Fruit fly (Drosophila melanogaster) whole organism, adult: ENCODE measurements around the gene Gpdh1.

Experiments used
- CG11617 ChIP-seq: fragments of 200-800 bp; sonication (Bioruptor generic); optimal IDR thresholded peaks from 2 replicates; lab custom pipeline; 2017; ENCODE audit warnings: mild to moderate bottlenecking, missing biosample characterization, missing genetic modification reagents, missing genetic modification characterization
- CG12768 ChIP-seq: fragments of 200-800 bp; sonication (Bioruptor generic); optimal IDR thresholded peaks from 2 replicates; lab custom pipeline; 2017; ENCODE audit warnings: missing biosample characterization, missing genetic modification characterization, mild to moderate bottlenecking, moderate library complexity, missing genetic modification reagents
- CG14711 ChIP-seq: fragments of 200-800 bp; sonication (Bioruptor generic); optimal IDR thresholded peaks from 2 replicates; lab custom pipeline; 2018; ENCODE audit warnings: missing biosample characterization, mild to moderate bottlenecking, missing genetic modification characterization, moderate library complexity
- CG1620 ChIP-seq: fragments of 200-800 bp; sonication (Bioruptor generic); optimal IDR thresholded peaks from 2 replicates; lab custom pipeline; 2016; ENCODE audit warnings: missing biosample characterization, missing genetic modification characterization
- CG33017 ChIP-seq: fragments of 200-800 bp; sonication (Bioruptor generic); optimal IDR thresholded peaks from 2 replicates; lab custom pipeline; 2018; ENCODE audit warnings: missing biosample characterization, mild to moderate bottlenecking, missing genetic modification characterization, moderate library complexity
- CG5204 ChIP-seq: fragments of 200-800 bp; sonication (Bioruptor generic); optimal IDR thresholded peaks from 2 replicates; lab custom pipeline; 2016; ENCODE audit warnings: missing biosample characterization, missing genetic modification characterization
- CG7045 ChIP-seq: fragments of 200-800 bp; sonication (Bioruptor generic); optimal IDR thresholded peaks from 2 replicates; lab custom pipeline; 2017; ENCODE audit warnings: missing biosample characterization, mild to moderate bottlenecking, missing genetic modification characterization
- CG7101 ChIP-seq: fragments of 200-800 bp; sonication (Bioruptor generic); optimal IDR thresholded peaks from 2 replicates; lab custom pipeline; 2018; ENCODE audit warnings: missing biosample characterization, mild to moderate bottlenecking, missing genetic modification characterization, moderate library complexity
- Clk ChIP-seq: fragments of 200-800 bp; sonication (Bioruptor generic); optimal IDR thresholded peaks from 2 replicates; lab custom pipeline; 2017; ENCODE audit warnings: missing biosample characterization, missing genetic modification characterization
- Crg-1 ChIP-seq: fragments of 200-800 bp; sonication (Bioruptor generic); optimal IDR thresholded peaks from 2 replicates; lab custom pipeline; 2016; ENCODE audit warnings: missing biosample characterization, missing genetic modification characterization
- Hr96 ChIP-seq: fragments of 200-800 bp; sonication (Bioruptor generic); optimal IDR thresholded peaks from 2 replicates; lab custom pipeline; 2016; ENCODE audit warnings: missing biosample characterization, missing genetic modification characterization
- Mnt ChIP-seq: fragments of 200-800 bp; sonication (Bioruptor generic); optimal IDR thresholded peaks from 2 replicates; lab custom pipeline; 2016; ENCODE audit warnings: missing biosample characterization, mild to moderate bottlenecking, missing genetic modification characterization
- bab1 ChIP-seq: fragments of 200-800 bp; sonication (Bioruptor generic); optimal IDR thresholded peaks from 3 replicates; lab custom pipeline; 2019; ENCODE audit warnings: missing biosample characterization, mild to moderate bottlenecking, missing genetic modification characterization, moderate library complexity
- cic ChIP-seq: fragments of 200-800 bp; sonication (Bioruptor generic); optimal IDR thresholded peaks from 2 replicates; lab custom pipeline; 2017; ENCODE audit warnings: missing biosample characterization, mild to moderate bottlenecking, missing genetic modification characterization, moderate library complexity
- cnc ChIP-seq, 2 experiments: fragments of >200 bp; optimal IDR thresholded peaks; 2 replicates each; lab custom pipeline; 2017
- kay ChIP-seq: fragments of 200-800 bp; sonication (Bioruptor generic); peaks from one replicate; lab custom pipeline; 2016; ENCODE audit warnings: missing biosample characterization, missing genetic modification characterization, borderline replicate concordance
- ovo ChIP-seq: fragments of 200-800 bp; sonication (Bioruptor generic); optimal IDR thresholded peaks from 2 replicates; lab custom pipeline; 2016; ENCODE audit warnings: missing biosample characterization, missing genetic modification characterization
- pad ChIP-seq: fragments of 200-800 bp; sonication (Bioruptor generic); optimal IDR thresholded peaks from 3 replicates; lab custom pipeline; 2017; ENCODE audit warnings: missing biosample characterization, missing genetic modification characterization, mild to moderate bottlenecking, moderate library complexity, missing genetic modification reagents
- tj ChIP-seq: fragments of 200-800 bp; sonication (Bioruptor generic); optimal IDR thresholded peaks from 3 replicates; lab custom pipeline; 2017; ENCODE audit warnings: missing biosample characterization, mild to moderate bottlenecking, missing genetic modification characterization, moderate library complexity
- toe ChIP-seq: fragments of 200-800 bp; sonication (Bioruptor generic); optimal IDR thresholded peaks from 2 replicates; lab custom pipeline; 2016; ENCODE audit warnings: missing biosample characterization, missing genetic modification characterization

The Gpdh1 gene

DNA sequence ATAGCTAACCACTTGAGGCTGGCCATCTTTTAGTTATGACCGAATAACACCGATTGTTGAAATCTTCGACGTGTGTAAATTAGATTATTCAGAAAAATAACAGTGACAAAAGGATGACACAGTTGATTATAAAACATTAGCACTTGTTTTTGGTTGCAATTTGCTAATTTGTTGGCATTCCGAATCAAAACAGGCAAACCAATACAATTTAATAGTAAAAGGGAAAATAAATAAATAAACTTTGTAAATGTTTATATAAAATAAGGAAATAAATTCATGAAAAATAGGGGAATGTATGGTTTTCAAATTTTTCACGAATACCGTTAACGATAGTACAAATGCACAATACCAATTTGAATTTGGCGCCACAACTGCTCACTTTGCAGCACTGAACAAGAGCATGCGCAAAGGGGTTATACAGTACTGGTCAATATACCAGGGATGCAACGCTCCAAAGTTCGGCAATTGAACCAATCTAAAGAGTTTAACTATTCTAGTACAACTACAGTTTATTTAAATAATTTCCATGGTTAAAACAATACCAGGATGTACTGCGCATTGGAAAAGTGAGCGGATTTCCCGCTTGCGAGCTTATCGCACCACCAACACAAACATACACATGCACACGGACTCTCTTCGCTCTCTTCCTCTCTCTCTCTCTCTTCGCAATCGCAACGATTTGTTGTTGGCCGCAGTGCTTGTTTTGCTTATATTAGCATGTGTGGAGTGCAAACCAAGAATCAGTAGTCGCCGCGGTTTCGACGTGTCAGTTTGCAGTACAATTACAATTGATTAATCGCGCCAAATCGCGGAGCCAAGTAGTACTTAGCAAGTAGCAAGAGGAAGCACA is at the start of gene Gpdh1, which contains the start of gene Sfp26Ad:
Gene Gpdh1 (plus strand): TSS at position 415 of the 850 bp plus-strand sequence.
Gene Sfp26Ad (minus strand): TSS at position 76 of the 850 bp plus-strand sequence.
- TF ChIP-seq Clk (peak; percentile 74), Crg-1 (GFP tag; lab: Kevin White, UChicago) (peak; percentile 88), Hr96 (GFP tag; lab: Kevin White, UChicago) (peak; percentile 83), ovo (GFP tag; lab: Kevin White, UChicago) (peak; percentile 73), cic (GFP tag; lab: Kevin White, UChicago) (peak; percentile 94), pad (GFP tag; lab: Kevin White, UChicago) (peak; percentile 83), kay (GFP tag; lab: Kevin White, UChicago) (peak; percentile 93), bab1 (GFP tag; lab: Kevin White, UChicago) (peak; percentile 81), toe (peak; percentile 90), CG12768 (GFP tag; lab: Kevin White, UChicago) (peak; percentile 93), CG14711 (peak; percentile 67), CG11617 (peak; percentile 64), cnc (optimal IDR thresholded peaks at IDR 0.05; lab: Kevin White, UChicago) (no peak), Mnt (GFP tag; lab: Kevin White, UChicago) (peak; percentile 86), CG7045 (peak; percentile 86), tj (peak; percentile 86), CG7101 (tag; lab: Kevin White, UChicago) (peak; percentile 75), CG33017 (tag; lab: Kevin White, UChicago) (peak; percentile 39), CG5204 (GFP tag; lab: Kevin White, UChicago) (peak; percentile 89), CG1620 (peak; percentile 93)

DNA sequence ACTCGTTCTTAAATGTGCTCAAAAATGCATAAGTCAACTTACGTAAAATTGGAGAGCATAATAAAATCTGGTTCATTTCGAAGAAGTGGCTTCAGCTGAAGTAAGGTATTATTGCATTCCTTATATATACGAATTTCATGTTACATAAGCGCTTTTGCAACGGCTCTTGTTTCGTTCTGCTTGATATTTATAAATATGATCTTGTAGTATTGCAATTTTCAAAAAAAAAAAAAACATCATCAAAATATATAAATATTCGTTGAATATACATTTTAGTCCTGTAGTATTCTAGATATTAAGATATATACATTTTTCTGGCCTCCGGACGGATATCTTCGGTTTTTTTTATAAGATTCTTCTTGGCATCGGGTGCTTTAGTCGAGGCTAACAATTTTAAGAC is 49.6 kb upstream of the Gpdh1 start, which contains the start of gene Acp26Aa:
Gene Acp26Aa (minus strand): TSS at position 101 of the 400 bp plus-strand sequence.
- TF ChIP-seq cnc (optimal IDR thresholded peaks at IDR 0.05; lab: Kevin White, UChicago) (no peak), toe (no peak), Mnt (GFP tag; lab: Kevin White, UChicago) (no peak), Crg-1 (GFP tag; lab: Kevin White, UChicago) (no peak), tj (peak; percentile 68)

DNA sequence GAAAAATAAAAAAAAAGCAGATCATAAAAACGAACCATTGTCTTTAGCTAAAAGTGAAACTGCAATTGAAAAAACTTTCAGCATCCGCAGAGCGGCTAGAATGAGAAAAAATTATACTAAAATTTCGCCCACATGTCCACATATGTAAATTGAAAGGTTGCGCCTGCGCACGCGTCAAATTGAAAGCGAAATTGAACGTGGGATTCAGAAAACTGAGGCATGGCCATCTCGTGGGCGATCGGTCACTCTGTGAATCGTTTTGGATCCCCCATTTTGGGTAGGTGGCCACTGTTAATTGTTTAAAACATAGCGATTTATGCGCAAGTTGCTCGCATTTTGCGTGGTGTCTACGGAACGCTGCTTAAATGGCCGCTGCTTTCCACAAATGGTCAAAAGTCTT is 48.9 kb upstream of the Gpdh1 start:
- no peak for TF ChIP-seq CG33017 (tag; lab: Kevin White, UChicago)
- TF ChIP-seq CG7101 (tag; lab: Kevin White, UChicago) = no peak
- TF ChIP-seq Hr96 (GFP tag; lab: Kevin White, UChicago) = no peak
- no peak for TF ChIP-seq pad (GFP tag; lab: Kevin White, UChicago)
- TF ChIP-seq cic (GFP tag; lab: Kevin White, UChicago) = no peak
- TF ChIP-seq Clk = no peak
- no peak for TF ChIP-seq kay (GFP tag; lab: Kevin White, UChicago)
- no peak for TF ChIP-seq ovo (GFP tag; lab: Kevin White, UChicago)
- TF ChIP-seq CG11617 = no peak
- TF ChIP-seq toe = no peak
- TF ChIP-seq CG7045 = no peak
- no peak for TF ChIP-seq CG14711
- TF ChIP-seq tj = no peak

DNA sequence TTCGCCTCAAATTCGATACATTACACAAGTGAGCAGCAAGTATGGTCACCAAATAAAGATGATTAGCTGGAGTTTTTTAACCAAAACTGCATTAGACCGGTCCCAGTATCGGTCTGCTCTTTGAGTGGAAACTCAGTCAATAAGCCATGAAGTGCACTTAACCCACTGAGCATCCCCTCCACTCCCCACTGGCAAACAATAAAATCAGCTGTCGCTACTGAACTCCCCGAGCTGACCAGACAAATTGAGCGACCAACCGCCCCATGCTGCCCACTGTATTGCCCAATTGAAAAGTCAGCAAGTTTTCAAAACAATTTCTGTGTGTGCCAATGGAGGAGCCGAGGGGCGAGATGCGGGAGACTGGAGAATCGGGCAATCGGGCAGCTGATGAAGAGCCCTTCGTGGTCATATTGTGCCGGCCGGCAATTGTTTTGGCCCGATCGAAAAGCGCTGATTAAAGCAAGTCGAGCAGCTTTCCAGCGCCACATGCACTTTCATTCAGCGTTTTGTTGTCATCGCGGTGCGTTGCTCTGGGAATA is 44.2 kb upstream of the Gpdh1 start:
- TF ChIP-seq Crg-1 (GFP tag; lab: Kevin White, UChicago) (no peak), CG12768 (GFP tag; lab: Kevin White, UChicago) (no peak), tj (peak; percentile 98), CG7045 (no peak), bab1 (GFP tag; lab: Kevin White, UChicago) (peak; percentile 29), CG7101 (tag; lab: Kevin White, UChicago) (no peak), cic (GFP tag; lab: Kevin White, UChicago) (peak; percentile 31), CG33017 (tag; lab: Kevin White, UChicago) (no peak)

DNA sequence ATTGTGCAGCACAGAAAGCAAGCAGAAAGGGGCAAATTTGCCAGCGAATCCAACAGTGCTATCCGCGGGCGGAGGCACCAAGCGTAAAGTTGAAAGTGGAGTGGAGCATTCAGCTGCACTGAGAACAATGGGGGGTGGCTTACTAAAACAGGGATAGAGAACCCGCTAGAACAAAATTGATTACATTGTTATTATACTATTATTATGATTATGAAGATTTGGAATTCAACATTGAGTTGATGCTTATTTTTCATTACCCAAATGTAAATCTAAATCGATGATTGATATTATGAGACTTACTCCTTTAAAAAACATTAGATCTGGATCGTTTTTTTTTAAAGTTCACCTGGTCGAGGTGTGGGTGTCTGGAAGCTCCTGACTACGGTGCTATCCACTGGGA is 41.9 kb upstream of the Gpdh1 start:
- TF ChIP-seq kay (GFP tag; lab: Kevin White, UChicago) = no peak
- TF ChIP-seq cnc (optimal IDR thresholded peaks at IDR 0.05; lab: Kevin White, UChicago) = no peak
- no peak for TF ChIP-seq Hr96 (GFP tag; lab: Kevin White, UChicago)
- TF ChIP-seq CG12768 (GFP tag; lab: Kevin White, UChicago) = no peak
- TF ChIP-seq Clk = no peak
- no peak for TF ChIP-seq bab1 (GFP tag; lab: Kevin White, UChicago)
- TF ChIP-seq CG14711 = no peak
- no peak for TF ChIP-seq pad (GFP tag; lab: Kevin White, UChicago)
- TF ChIP-seq CG1620 = no peak
- TF ChIP-seq Crg-1 (GFP tag; lab: Kevin White, UChicago) = no peak
- TF ChIP-seq tj = no peak
- no peak for TF ChIP-seq CG11617
- no peak for TF ChIP-seq CG7045
- no peak for TF ChIP-seq ovo (GFP tag; lab: Kevin White, UChicago)
- no peak for TF ChIP-seq toe
- TF ChIP-seq cic (GFP tag; lab: Kevin White, UChicago) = no peak
- no peak for TF ChIP-seq CG33017 (tag; lab: Kevin White, UChicago)
- no peak for TF ChIP-seq CG7101 (tag; lab: Kevin White, UChicago)

DNA sequence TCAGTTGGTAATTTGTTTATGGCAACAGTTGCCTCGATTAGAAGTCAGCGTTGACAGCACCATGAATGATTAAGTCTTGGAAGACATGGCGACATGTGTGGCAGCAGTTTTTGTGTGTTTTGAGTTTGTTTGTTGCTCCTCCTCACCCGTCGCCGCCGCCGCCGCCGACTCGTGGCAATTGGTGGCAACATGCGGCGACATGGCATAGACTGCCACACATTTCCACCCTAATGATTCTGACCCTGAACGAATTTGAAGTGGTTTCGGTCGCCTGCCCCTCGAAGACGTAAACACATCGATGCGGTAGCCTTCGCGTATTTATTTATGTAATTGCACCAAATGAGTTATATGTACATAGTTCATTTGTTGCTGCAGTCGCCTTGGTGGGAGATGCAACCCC is 40.5 kb upstream of the Gpdh1 start:
- TF ChIP-seq CG1620 (no peak), Mnt (GFP tag; lab: Kevin White, UChicago) (no peak), Clk (no peak), CG7045 (no peak), CG5204 (GFP tag; lab: Kevin White, UChicago) (no peak), CG14711 (no peak), Hr96 (GFP tag; lab: Kevin White, UChicago) (no peak), tj (no peak), CG33017 (tag; lab: Kevin White, UChicago) (no peak), bab1 (GFP tag; lab: Kevin White, UChicago) (no peak), cic (GFP tag; lab: Kevin White, UChicago) (no peak), Crg-1 (GFP tag; lab: Kevin White, UChicago) (no peak), kay (GFP tag; lab: Kevin White, UChicago) (no peak), CG12768 (GFP tag; lab: Kevin White, UChicago) (no peak), toe (no peak), CG7101 (tag; lab: Kevin White, UChicago) (no peak), pad (GFP tag; lab: Kevin White, UChicago) (no peak), cnc (optimal IDR thresholded peaks at IDR 0.05; lab: Kevin White, UChicago) (no peak), CG11617 (no peak), ovo (GFP tag; lab: Kevin White, UChicago) (no peak)
